Worm (Caenorhabditis elegans) whole organism, young adult: ENCODE results near the gene str-248.
"Not testable (repeated sequence)": the region's sequence is repeated elsewhere in the genome, so short reads cannot be mapped to it uniquely, and the experiment has no call there.

ENCODE experiments used
- B0019.2 ChIP-seq: fragments of 200-800 bp; sonication (Bioruptor generic); conservative IDR thresholded peaks from 2 replicates; pipeline ENCODE4 v1.3.6; 2022; ENCODE audit warnings: missing genetic modification reagents, missing genetic modification characterization, missing compliant biosample characterization
- B0035.1 ChIP-seq: sonication (generic microtip); optimal IDR thresholded peaks from 2 replicates; lab custom pipeline; 2016; ENCODE audit warnings: missing genetic modification characterization, mild to moderate bottlenecking, missing compliant biosample characterization, missing genotype, missing genetic modification reagents
- B0336.3 ChIP-seq: fragments of 200-800 bp; sonication (Bioruptor generic); IDR thresholded peaks from 2 replicates; pipeline ENCODE4 v1.3.6; 2022; ENCODE audit warnings: missing genetic modification characterization, missing compliant biosample characterization
- F37B4.10 ChIP-seq: fragments of 200-800 bp; sonication (Bioruptor generic); IDR thresholded peaks from 2 replicates; pipeline ENCODE4 v1.3.6; 2022; ENCODE audit warnings: missing genetic modification characterization, missing compliant biosample characterization
- F39B2.1 ChIP-seq: fragments of 200-800 bp; sonication (Bioruptor generic); IDR thresholded peaks from 2 replicates; pipeline ENCODE4 v1.3.6; 2022; ENCODE audit warnings: missing genetic modification reagents, missing genetic modification characterization, missing compliant biosample characterization
- T26A5.8 ChIP-seq: sonication (generic microtip); optimal IDR thresholded peaks from 2 replicates; lab custom pipeline; 2016; ENCODE audit warnings: missing genetic modification characterization, missing compliant biosample characterization
- Y79H2A.3 ChIP-seq: fragments of 200-800 bp; sonication (Bioruptor generic); conservative IDR thresholded peaks from 2 replicates; pipeline ENCODE4 v1.3.6; 2022; ENCODE audit warnings: missing genetic modification reagents, missing genetic modification characterization, missing compliant biosample characterization
- attf-6 ChIP-seq: fragments of 200-800 bp; sonication (Bioruptor generic); IDR thresholded peaks from 2 replicates; pipeline ENCODE4 v1.3.6; 2022; ENCODE audit warnings: missing genetic modification reagents, missing genetic modification characterization, missing compliant biosample characterization
- bed-1 ChIP-seq: fragments of 200-800 bp; sonication (Bioruptor generic); IDR thresholded peaks from 2 replicates; pipeline ENCODE4 v1.3.6; 2022; ENCODE audit warnings: missing genetic modification reagents, missing genetic modification characterization, missing compliant biosample characterization
- ccch-3 ChIP-seq: fragments of 200-800 bp; sonication (Bioruptor generic); optimal IDR thresholded peaks from 2 replicates; lab custom pipeline; 2018; ENCODE audit warnings: mild to moderate bottlenecking, missing genetic modification characterization, missing compliant biosample characterization
- ceh-100 ChIP-seq: fragments of 200-800 bp; sonication (Bioruptor generic); IDR thresholded peaks from 2 replicates; pipeline ENCODE4 v1.3.6; 2022; ENCODE audit warnings: missing genetic modification reagents, missing genetic modification characterization, missing compliant biosample characterization
- ceh-27 ChIP-seq: fragments of 200-800 bp; sonication (Bioruptor generic); optimal IDR thresholded peaks from 2 replicates; lab custom pipeline; 2018; ENCODE audit warnings: mild to moderate bottlenecking, missing genetic modification characterization, moderate library complexity, missing compliant biosample characterization
- ceh-40 ChIP-seq: fragments of 200-800 bp; sonication (Bioruptor generic); IDR thresholded peaks from 2 replicates; pipeline ENCODE4 v1.3.6; 2022; ENCODE audit warnings: missing genetic modification characterization, missing compliant biosample characterization
- ceh-91 ChIP-seq: fragments of 200-800 bp; sonication (Bioruptor generic); IDR thresholded peaks from 2 replicates; pipeline ENCODE4 v1.3.6; 2022; ENCODE audit warnings: missing genetic modification reagents, missing genetic modification characterization, missing compliant biosample characterization
- die-1 ChIP-seq: sonication (generic microtip); optimal IDR thresholded peaks from 2 replicates; lab custom pipeline; 2016; ENCODE audit warnings: missing genotype, mild to moderate bottlenecking, missing genetic modification characterization, missing compliant biosample characterization
- egrh-3 ChIP-seq: fragments of 200-800 bp; sonication (Bioruptor generic); IDR thresholded peaks from 2 replicates; pipeline ENCODE4 v1.3.6; 2022; ENCODE audit warnings: missing genetic modification reagents, missing genetic modification characterization, missing compliant biosample characterization
- ets-4 ChIP-seq: fragments of 200-800 bp; sonication (Bioruptor generic); optimal IDR thresholded peaks from 2 replicates; lab custom pipeline; 2018; ENCODE audit warnings: mild to moderate bottlenecking, missing genetic modification characterization, missing compliant biosample characterization
- hlh-12 ChIP-seq: sonication (generic microtip); optimal IDR thresholded peaks from 2 replicates; lab custom pipeline; 2016; ENCODE audit warnings: missing genetic modification characterization, missing compliant biosample characterization
- hlh-26 ChIP-seq: fragments of 200-800 bp; sonication (Bioruptor generic); conservative IDR thresholded peaks from 2 replicates; pipeline ENCODE4 v1.3.6; 2022; ENCODE audit warnings: missing genetic modification reagents, missing genetic modification characterization, missing compliant biosample characterization
- hsf-1 ChIP-seq: fragments of 200-800 bp; sonication (Bioruptor generic); IDR thresholded peaks from 2 replicates; pipeline ENCODE4 v1.3.6; 2022; ENCODE audit warnings: missing genetic modification reagents, missing genetic modification characterization, missing compliant biosample characterization
- lag-1 ChIP-seq: fragments of 200-800 bp; sonication (Bioruptor generic); IDR thresholded peaks from 2 replicates; pipeline ENCODE4 v1.3.6; 2022; ENCODE audit warnings: missing genetic modification reagents, missing genetic modification characterization, missing compliant biosample characterization
- let-607 ChIP-seq, 2 experiments: fragments of 200-800 bp in 1 of 2; sonication (Bioruptor generic) in 1 of 2; sonication (generic microtip) in 1 of 2; optimal IDR thresholded peaks; 2 replicates each; lab custom pipeline; 2016 to 2018; ENCODE audit warnings: mild to moderate bottlenecking in 2 of 2, missing compliant biosample characterization in 2 of 2, missing genetic modification characterization in 2 of 2, moderate library complexity in 2 of 2, missing genotype in 1 of 2
- lsl-1 ChIP-seq: fragments of 200-800 bp; sonication (Bioruptor generic); optimal IDR thresholded peaks from 2 replicates; lab custom pipeline; 2018; ENCODE audit warnings: mild to moderate bottlenecking, missing genetic modification characterization, moderate library complexity, missing compliant biosample characterization
- madf-10 ChIP-seq: sonication (generic microtip); optimal IDR thresholded peaks from 2 replicates; lab custom pipeline; 2016; ENCODE audit warnings: mild to moderate bottlenecking, missing genetic modification characterization, missing compliant biosample characterization
- mcd-1 ChIP-seq: fragments of 200-800 bp; sonication (Bioruptor generic); IDR thresholded peaks from 2 replicates; pipeline ENCODE4 v1.3.6; 2022; ENCODE audit warnings: missing genetic modification reagents, missing genetic modification characterization, missing compliant biosample characterization
- mes-4 ChIP-seq: sonication (generic microtip); optimal IDR thresholded peaks from 2 replicates; lab custom pipeline; 2016; ENCODE audit warnings: missing genotype, missing genetic modification characterization, missing compliant biosample characterization
- mxl-1 ChIP-seq: sonication (generic microtip); optimal IDR thresholded peaks from 2 replicates; lab custom pipeline; 2016; ENCODE audit warnings: missing genetic modification characterization, missing compliant biosample characterization
- nfyb-1 ChIP-seq: fragments of 200-800 bp; sonication (Bioruptor generic); IDR thresholded peaks from 2 replicates; pipeline ENCODE4 v1.3.6; 2022; ENCODE audit warnings: missing genetic modification reagents, missing genetic modification characterization, missing compliant biosample characterization
- rcor-1 ChIP-seq: fragments of 200-800 bp; sonication (Bioruptor generic); IDR thresholded peaks from 2 replicates; pipeline ENCODE4 v1.3.6; 2022; ENCODE audit warnings: missing genetic modification reagents, missing genetic modification characterization, missing compliant biosample characterization
- rpc-1 ChIP-seq, 2 experiments: fragments of 150-350 bp in 1 of 2; sonication (generic microtip) in 1 of 2; optimal IDR thresholded peaks; 2 replicates each; lab custom pipeline; 2014 to 2018; ENCODE audit warnings: missing biosample characterization in 1 of 2, missing genetic modification characterization in 1 of 2, missing genetic modification reagents in 1 of 2, missing genotype in 1 of 2
- tlf-1 ChIP-seq: fragments of 200-800 bp; sonication (Bioruptor generic); optimal IDR thresholded peaks from 2 replicates; lab custom pipeline; 2018; ENCODE audit warnings: mild to moderate bottlenecking, missing genetic modification characterization, missing compliant biosample characterization
- unc-130 ChIP-seq: sonication (generic microtip); optimal IDR thresholded peaks from 2 replicates; lab custom pipeline; 2016; ENCODE audit warnings: missing genetic modification reagents, missing genetic modification characterization, missing compliant biosample characterization
- zfh-2 ChIP-seq: fragments of 200-800 bp; sonication (Bioruptor generic); conservative IDR thresholded peaks from 2 replicates; pipeline ENCODE4 v1.3.6; 2022; ENCODE audit warnings: missing genetic modification reagents, missing genetic modification characterization, missing compliant biosample characterization

The str-248 gene

ce11 chrV:15629543-15629942, at the start of gene str-248:
Gene str-248, minus strand, starts transcription at chrV:15629643.
- no peak for TF ChIP-seq ceh-100 (GFP tag; lab: Robert Waterston, UW)

ce11 chrV:15677222-15677621, 47.8 kb upstream of the str-248 start, which contains the start of gene nhr-52:
Gene nhr-52, plus strand, starts transcription at chrV:15677522.
- TF ChIP-seq attf-6 (GFP tag; lab: Robert Waterston, UW), result no peak

- TF ChIP-seq tlf-1 (GFP tag; lab: Kevin White, UChicago) (no peak), ceh-27 (no peak), mxl-1 (tag; lab: Kevin White, UChicago) (no peak), Y79H2A.3 (GFP tag; lab: Robert Waterston, UW) (no peak), bed-1 (0 out of 2 replicates have a peak, but pooled peaks have one; percentile 71), B0336.3 (no peak), mes-4 (tag; lab: Kevin White, UChicago) (no peak), B0035.1 (tag; lab: Kevin White, UChicago) (no peak), zfh-2 (peak; percentile 72)
Measured at ce11 chrV:15674899-15675298, 45.5 kb upstream of the str-248 start.

ce11 chrV:15673707-15674106, 44.3 kb upstream of the str-248 start, which contains the start of gene nhr-51:
Gene nhr-51, plus strand, starts transcription at chrV:15674007.
- no peak for TF ChIP-seq F39B2.1 (GFP tag; lab: Robert Waterston, UW)
- TF ChIP-seq unc-130, result no peak
- no peak for TF ChIP-seq ceh-40 (GFP tag; lab: Robert Waterston, UW)
- TF ChIP-seq ceh-27, result no peak
- no peak for TF ChIP-seq ceh-91 (GFP tag; lab: Robert Waterston, UW)
- no peak for TF ChIP-seq lsl-1 (GFP tag; lab: Kevin White, UChicago)
- no peak for TF ChIP-seq hlh-12 (tag; lab: Kevin White, UChicago)
- TF ChIP-seq hsf-1 (GFP tag; lab: Robert Waterston, UW), result no peak
- TF ChIP-seq ccch-3 (GFP tag; lab: Kevin White, UChicago), result no peak
- TF ChIP-seq rpc-1 (optimal IDR thresholded peaks at IDR 0.05; lab: Kevin White, UChicago), result no peak
- no peak for TF ChIP-seq rpc-1 (tag; optimal IDR thresholded peaks at IDR 0.05; lab: Kevin White, UChicago)

ce11 chrV:15670139-15670538, 40.7 kb upstream of the str-248 start, which contains the start of gene K06B4.15:
Gene K06B4.15, plus strand, starts transcription at chrV:15670439.
- TF ChIP-seq hlh-26 (GFP tag; lab: Robert Waterston, UW); T26A5.8 (tag; lab: Kevin White, UChicago); B0019.2: not testable (repeated sequence)

ce11 chrV:15668870-15669269, 39.4 kb upstream of the str-248 start, which contains the start of gene K06B4.4:
Gene K06B4.4, plus strand, starts transcription at chrV:15669170.
- no peak for TF ChIP-seq let-607 (tag; optimal IDR thresholded peaks at IDR 0.05; lab: Kevin White, UChicago)
- TF ChIP-seq nfyb-1 (GFP tag; lab: Robert Waterston, UW), result no peak
- no peak for TF ChIP-seq die-1 (tag; lab: Kevin White, UChicago)
- TF ChIP-seq madf-10, result no peak
- TF ChIP-seq ets-4, result no peak
- no peak for TF ChIP-seq F37B4.10 (GFP tag; lab: Robert Waterston, UW)
- no peak for TF ChIP-seq mcd-1 (GFP tag; lab: Robert Waterston, UW)
- TF ChIP-seq egrh-3 (GFP tag; lab: Robert Waterston, UW), result no peak
- no peak for TF ChIP-seq lag-1 (GFP tag; lab: Robert Waterston, UW)
- TF ChIP-seq rcor-1, result no peak
- TF ChIP-seq, all 124 proteins: peak for 0
